Worm (Caenorhabditis elegans) whole organism, L4 larva: ENCODE data around the gene let-4.
A peak's percentile ranks its signal among the peaks of the same experiment; 100 is the strongest.

Experiments used
- D1046.2 ChIP-seq: fragments of 200-800 bp; sonication (Bioruptor generic); IDR thresholded peaks from 2 replicates; pipeline ENCODE4 v1.3.6; 2022; ENCODE audit warnings: missing genetic modification characterization, missing compliant biosample characterization
- F10B5.3 ChIP-seq: sonication (generic microtip); optimal IDR thresholded peaks from 2 replicates; lab custom pipeline; 2016; ENCODE audit warnings: mild to moderate bottlenecking, missing genetic modification characterization, missing compliant biosample characterization
- F37D6.2 ChIP-seq: sonication (generic microtip); optimal IDR thresholded peaks from 2 replicates; lab custom pipeline; 2016; ENCODE audit warnings: mild to moderate bottlenecking, missing genetic modification characterization, missing compliant biosample characterization
- F44E2.7 ChIP-seq: fragments of 200-800 bp; sonication (Bioruptor generic); IDR thresholded peaks from 2 replicates; pipeline ENCODE4 v2.1.2; 2022; ENCODE audit warnings: missing genetic modification characterization, missing compliant biosample characterization
- F49E8.2 ChIP-seq: sonication (generic microtip); optimal IDR thresholded peaks from 2 replicates; lab custom pipeline; 2016; ENCODE audit warnings: missing compliant biosample characterization, mild to moderate bottlenecking, missing genetic modification characterization, borderline replicate concordance
- R02D3.7 ChIP-seq: fragments of 150-350 bp; sonication (generic microtip); optimal IDR thresholded peaks from 3 replicates; lab custom pipeline; 2014; ENCODE audit warnings: missing biosample characterization, missing genetic modification characterization
- T20F7.1 ChIP-seq: fragments of 200-800 bp; sonication (Bioruptor generic); optimal IDR thresholded peaks from 2 replicates; lab custom pipeline; 2018; ENCODE audit warnings: mild to moderate bottlenecking, missing genetic modification characterization, missing compliant biosample characterization
- Y105C5A.15 ChIP-seq: fragments of 200-800 bp; sonication (Bioruptor generic); IDR thresholded peaks from 2 replicates; pipeline ENCODE4 v1.3.6; 2022; ENCODE audit warnings: missing genetic modification characterization, missing compliant biosample characterization
- Y48G9A.11 ChIP-seq: fragments of 200-800 bp; sonication (Bioruptor generic); IDR thresholded peaks from 2 replicates; pipeline ENCODE4 v1.3.6; 2022; ENCODE audit warnings: missing genetic modification reagents, missing genetic modification characterization, missing compliant biosample characterization
- ZK337.2 ChIP-seq: fragments of 200-800 bp; sonication (Bioruptor generic); IDR thresholded peaks from 2 replicates; pipeline ENCODE4 v1.3.6; 2022; ENCODE audit warnings: missing genetic modification reagents, missing genetic modification characterization, missing compliant biosample characterization
- aha-1 ChIP-seq: fragments of 150-350 bp; peaks from one replicate; lab custom pipeline; 2014; ENCODE audit warnings: missing biosample characterization, missing genetic modification characterization
- aly-2 ChIP-seq: sonication (generic microtip); optimal IDR thresholded peaks from 2 replicates; lab custom pipeline; 2018; ENCODE audit warnings: missing biosample characterization, missing genetic modification characterization
- ama-1 ChIP-seq: fragments of 150-350 bp; optimal IDR thresholded peaks from 2 replicates; lab custom pipeline; 2014; ENCODE audit warnings: inconsistent platforms, mixed read lengths
- ceh-20 ChIP-seq: fragments of 200-800 bp; sonication (Bioruptor generic); IDR thresholded peaks from 2 replicates; pipeline ENCODE4 v1.3.6; 2022; ENCODE audit warnings: missing genetic modification reagents, missing genetic modification characterization, missing compliant biosample characterization
- ceh-28 ChIP-seq: fragments of 150-350 bp; optimal IDR thresholded peaks from 2 replicates; lab custom pipeline; 2014; ENCODE audit warnings: missing biosample characterization, missing genetic modification reagents, missing genetic modification characterization
- ceh-82 ChIP-seq: sonication (generic microtip); optimal IDR thresholded peaks from 2 replicates; lab custom pipeline; 2017; ENCODE audit warnings: missing biosample characterization, missing genetic modification characterization
- daf-16 ChIP-seq, 3 experiments: sonication (generic microtip); optimal IDR thresholded peaks; 2 replicates each; lab custom pipeline; 2016 to 2017; ENCODE audit warnings: missing genetic modification characterization in 3 of 3, missing genetic modification reagents in 3 of 3, mild to moderate bottlenecking in 2 of 3, missing compliant biosample characterization in 2 of 3, missing biosample characterization in 1 of 3, moderate library complexity in 1 of 3
- dmd-6 ChIP-seq: fragments of 200-800 bp; sonication (Bioruptor generic); IDR thresholded peaks from 2 replicates; pipeline ENCODE4 v1.3.6; 2022; ENCODE audit warnings: missing genetic modification reagents, missing genetic modification characterization, missing compliant biosample characterization
- dve-1 ChIP-seq: sonication (generic microtip); optimal IDR thresholded peaks from 2 replicates; lab custom pipeline; 2017; ENCODE audit warnings: antibody characterized with exemption, mild to moderate bottlenecking, missing genetic modification characterization, missing compliant biosample characterization; ENCODE audit not compliant: insufficient read depth
- gei-8 ChIP-seq: fragments of 200-800 bp; sonication (Bioruptor generic); optimal IDR thresholded peaks from 2 replicates; lab custom pipeline; 2018; ENCODE audit warnings: mild to moderate bottlenecking, missing genetic modification characterization, missing compliant biosample characterization
- hif-1 ChIP-seq, 2 experiments: sonication (generic microtip); optimal IDR thresholded peaks; 2 replicates each; lab custom pipeline; 2016 to 2017; ENCODE audit warnings: missing compliant biosample characterization in 2 of 2, missing genetic modification characterization in 2 of 2, missing genetic modification reagents in 2 of 2, missing genotype in 2 of 2, mild to moderate bottlenecking in 1 of 2
- hmg-1.1 ChIP-seq: fragments of 200-800 bp; sonication (Bioruptor generic); IDR thresholded peaks from 2 replicates; pipeline ENCODE4 v1.3.6; 2022; ENCODE audit warnings: missing genetic modification reagents, missing genetic modification characterization, missing compliant biosample characterization
- lin-1 ChIP-seq: fragments of 200-800 bp; sonication (Bioruptor generic); IDR thresholded peaks from 2 replicates; pipeline ENCODE4 v1.3.6; 2022; ENCODE audit warnings: missing genetic modification reagents, missing genetic modification characterization, missing compliant biosample characterization
- lir-3 ChIP-seq: sonication (generic microtip); optimal IDR thresholded peaks from 2 replicates; lab custom pipeline; 2016; ENCODE audit warnings: mild to moderate bottlenecking, missing genetic modification characterization, missing compliant biosample characterization
- lsy-2 ChIP-seq, 2 experiments: fragments of 150-350 bp in 1 of 2; sonication (generic microtip) in 1 of 2; optimal IDR thresholded peaks; 2 replicates each; lab custom pipeline; 2014 to 2017; ENCODE audit warnings: missing biosample characterization in 2 of 2, missing genetic modification characterization in 2 of 2
- madf-9 ChIP-seq: fragments of 200-800 bp; sonication (Bioruptor generic); conservative IDR thresholded peaks from 2 replicates; pipeline ENCODE4 v1.3.6; 2022; ENCODE audit warnings: missing genetic modification reagents, missing genetic modification characterization, missing compliant biosample characterization
- mep-1 ChIP-seq: fragments of 150-350 bp; sonication (generic microtip); optimal IDR thresholded peaks from 3 replicates; lab custom pipeline; 2014; ENCODE audit warnings: missing biosample characterization, missing genetic modification characterization
- mxl-2 ChIP-seq: fragments of 200-800 bp; sonication (Bioruptor generic); conservative IDR thresholded peaks from 2 replicates; pipeline ENCODE4 v1.3.6; 2022; ENCODE audit warnings: missing genetic modification reagents, missing genetic modification characterization, missing compliant biosample characterization
- nhr-11 ChIP-seq: fragments of 150-350 bp; optimal IDR thresholded peaks from 2 replicates; lab custom pipeline; 2014; ENCODE audit warnings: missing biosample characterization, missing genetic modification characterization
- nhr-237 ChIP-seq: sonication (generic microtip); optimal IDR thresholded peaks from 2 replicates; lab custom pipeline; 2017; ENCODE audit warnings: missing biosample characterization, missing genetic modification characterization
- nhr-25 ChIP-seq: sonication (generic microtip); optimal IDR thresholded peaks from 2 replicates; lab custom pipeline; 2017; ENCODE audit warnings: missing genetic modification characterization, mild to moderate bottlenecking, missing compliant biosample characterization, antibody characterized with exemption, moderate library complexity, borderline replicate concordance; ENCODE audit not compliant: insufficient read depth
- nhr-28 ChIP-seq: fragments of 150-350 bp; optimal IDR thresholded peaks from 2 replicates; lab custom pipeline; 2014; ENCODE audit warnings: missing biosample characterization, missing genetic modification characterization
- pha-4 ChIP-seq, 2 experiments: fragments of 150-350 bp in 1 of 2; fragments of 200-800 bp in 1 of 2; sonication (Bioruptor generic) in 1 of 2; IDR thresholded peaks in 1 of 2; optimal IDR thresholded peaks in 1 of 2; 2 replicates each; pipeline versions ENCODE4 v1.3.6 to Lab custom; 2014 to 2022; ENCODE audit warnings: missing genetic modification characterization in 2 of 2, missing genetic modification reagents in 2 of 2, missing biosample characterization in 1 of 2, missing compliant biosample characterization in 1 of 2
- rbr-2 ChIP-seq: sonication (generic microtip); optimal IDR thresholded peaks from 2 replicates; lab custom pipeline; 2016; ENCODE audit warnings: missing genotype, missing genetic modification characterization, missing compliant biosample characterization
- set-16 ChIP-seq: fragments of 200-800 bp; sonication (Bioruptor generic); IDR thresholded peaks from 2 replicates; pipeline ENCODE4 v1.3.6; 2022; ENCODE audit warnings: missing genetic modification reagents, missing genetic modification characterization, missing compliant biosample characterization
- snpc-1.2 ChIP-seq: fragments of 200-800 bp; sonication (Bioruptor generic); IDR thresholded peaks from 2 replicates; pipeline ENCODE4 v1.3.6; 2022; ENCODE audit warnings: missing genetic modification reagents, missing genetic modification characterization, missing compliant biosample characterization
- snpc-4 ChIP-seq: fragments of 150-350 bp; optimal IDR thresholded peaks from 2 replicates; lab custom pipeline; 2014; ENCODE audit warnings: missing biosample characterization, missing genetic modification characterization
- spr-1 ChIP-seq: sonication (generic microtip); optimal IDR thresholded peaks from 2 replicates; lab custom pipeline; 2016; ENCODE audit warnings: mild to moderate bottlenecking, missing genetic modification characterization, missing compliant biosample characterization
- tra-1 ChIP-seq: fragments of 200-800 bp; sonication (Bioruptor generic); IDR thresholded peaks from 2 replicates; pipeline ENCODE4 v1.3.6; 2022; ENCODE audit warnings: missing genetic modification reagents, missing genetic modification characterization, missing compliant biosample characterization
- zip-2 ChIP-seq: fragments of 150-350 bp; optimal IDR thresholded peaks from 2 replicates; lab custom pipeline; 2014; ENCODE audit warnings: missing biosample characterization, missing genetic modification characterization
- ztf-7 ChIP-seq: fragments of 150-350 bp; optimal IDR thresholded peaks from 2 replicates; lab custom pipeline; 2014; ENCODE audit warnings: missing biosample characterization, missing genetic modification characterization

Gene let-4

DNA sequence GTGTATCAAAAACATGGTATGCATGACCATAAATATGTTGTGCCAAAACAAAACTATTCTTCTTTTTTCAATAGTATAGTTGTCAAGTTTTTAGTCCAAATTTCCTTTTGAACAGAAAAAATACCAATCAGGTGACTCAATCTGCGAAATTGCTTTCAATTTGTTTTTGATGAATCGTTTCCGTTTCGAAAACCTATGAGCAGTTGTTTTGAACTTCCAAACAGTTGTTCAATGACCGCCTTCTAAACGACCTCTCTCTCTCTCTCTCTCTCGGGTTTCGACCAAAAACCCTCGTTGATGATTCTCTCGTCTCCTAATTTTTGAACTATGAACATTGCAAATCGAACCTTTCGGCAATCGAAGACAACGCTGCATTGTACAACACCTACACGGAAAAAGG, 11.7 kb upstream of the let-4 start (continued):
- TF ChIP-seq nhr-11 (tag; lab: Kevin White, UChicago) (peak; percentile 17), nhr-28 (tag; lab: Kevin White, UChicago) (peak; percentile 14), zip-2 (tag; lab: Kevin White, UChicago) (no peak), lir-3 (tag; lab: Kevin White, UChicago) (no peak)

DNA sequence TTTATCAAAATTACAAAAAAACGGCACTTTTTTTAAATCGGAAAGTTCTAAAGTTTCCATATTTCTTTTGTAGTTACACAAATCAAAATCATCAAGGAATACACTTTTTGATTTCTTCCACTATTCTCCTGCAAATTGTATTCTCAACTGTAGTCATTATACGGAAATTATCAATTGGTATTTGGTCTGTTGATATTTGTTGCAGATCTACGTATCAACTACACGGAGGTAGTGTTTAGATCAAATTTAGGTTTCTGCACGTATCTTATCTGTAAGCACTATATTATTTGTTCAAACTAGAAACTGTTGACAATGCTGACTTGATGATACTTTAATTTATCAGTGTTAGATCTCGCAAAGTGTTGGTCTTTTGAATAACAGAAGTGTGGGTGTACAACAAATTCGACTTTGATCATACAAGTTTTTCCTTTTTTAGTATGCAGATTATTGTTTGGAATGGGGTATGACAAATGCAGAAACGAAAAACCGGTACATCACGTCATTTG, 9.4 kb upstream of the let-4 start:
- no peak for TF ChIP-seq ceh-28
- TF ChIP-seq D1046.2 (GFP tag; lab: Robert Waterston, UW), result no peak
- no peak for TF ChIP-seq F37D6.2
- TF ChIP-seq ama-1 (lab: Kevin White, UChicago), result no peak
- TF ChIP-seq rbr-2 (tag; lab: Kevin White, UChicago), result no peak
- no peak for TF ChIP-seq ztf-7 (tag; lab: Kevin White, UChicago)
- TF ChIP-seq madf-9 (GFP tag; lab: Robert Waterston, UW), result no peak
- TF ChIP-seq lsy-2 (tag; optimal IDR thresholded peaks at IDR 0.05; lab: Kevin White, UChicago), result no peak
- TF ChIP-seq mep-1 (tag; lab: Kevin White, UChicago), result no peak
- no peak for TF ChIP-seq T20F7.1 (GFP tag; lab: Kevin White, UChicago)
- no peak for TF ChIP-seq spr-1 (tag; lab: Kevin White, UChicago)
- no peak for TF ChIP-seq snpc-1.2 (GFP tag; lab: Robert Waterston, UW)
- TF ChIP-seq daf-16 (GFP tag; optimal IDR thresholded peaks at IDR 0.05; lab: Kevin White, UChicago), result no peak
- peak; percentile 75 for TF ChIP-seq daf-16 (tag; optimal IDR thresholded peaks at IDR 0.05; lab: Kevin White, UChicago)
- TF ChIP-seq dmd-6 (GFP tag; lab: Robert Waterston, UW), result 0 out of 2 replicates have a peak, but pooled peaks have one; percentile 13
- TF ChIP-seq R02D3.7 (tag; lab: Kevin White, UChicago), result no peak
- peak; percentile 96 for TF ChIP-seq nhr-28 (tag; lab: Kevin White, UChicago)
- peak in 1 of 2 experiments; percentile 76 for TF ChIP-seq hif-1 (tag; optimal IDR thresholded peaks at IDR 0.05; lab: Kevin White, UChicago)
- no peak for TF ChIP-seq hmg-1.1
- no peak for TF ChIP-seq Y48G9A.11 (GFP tag; lab: Robert Waterston, UW)
- no peak for TF ChIP-seq lir-3 (tag; lab: Kevin White, UChicago)
- no peak for TF ChIP-seq ZK337.2 (GFP tag; lab: Robert Waterston, UW)
- peak; percentile 16 for TF ChIP-seq dve-1 (tag; lab: Kevin White, UChicago)
- TF ChIP-seq gei-8 (GFP tag; lab: Kevin White, UChicago), result no peak

DNA sequence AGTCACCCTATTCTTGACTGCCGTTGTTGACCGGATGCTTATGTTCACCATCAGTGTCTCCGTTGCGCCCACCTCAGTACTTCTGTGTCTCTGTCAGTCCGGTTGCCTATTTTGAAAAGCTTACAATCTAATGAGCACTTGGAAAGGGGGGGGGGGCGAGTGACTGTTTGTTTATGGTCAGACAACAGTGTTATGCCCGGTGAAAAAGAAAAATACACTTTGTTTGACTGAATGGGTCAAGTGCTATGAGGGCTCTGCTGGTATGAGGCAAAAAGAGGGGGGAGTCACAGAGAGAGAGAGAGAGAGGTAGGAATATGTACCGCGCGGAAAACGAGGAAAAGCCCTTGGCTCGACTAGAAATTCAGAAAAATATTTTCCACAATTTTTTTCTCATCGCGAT, 6.5 kb upstream of the let-4 start:
- TF ChIP-seq nhr-28 (tag; lab: Kevin White, UChicago), result no peak
- TF ChIP-seq rbr-2 (tag; lab: Kevin White, UChicago), result no peak
- TF ChIP-seq snpc-4 (tag; lab: Kevin White, UChicago), result no peak
- peak; percentile 70 for TF ChIP-seq aha-1

DNA sequence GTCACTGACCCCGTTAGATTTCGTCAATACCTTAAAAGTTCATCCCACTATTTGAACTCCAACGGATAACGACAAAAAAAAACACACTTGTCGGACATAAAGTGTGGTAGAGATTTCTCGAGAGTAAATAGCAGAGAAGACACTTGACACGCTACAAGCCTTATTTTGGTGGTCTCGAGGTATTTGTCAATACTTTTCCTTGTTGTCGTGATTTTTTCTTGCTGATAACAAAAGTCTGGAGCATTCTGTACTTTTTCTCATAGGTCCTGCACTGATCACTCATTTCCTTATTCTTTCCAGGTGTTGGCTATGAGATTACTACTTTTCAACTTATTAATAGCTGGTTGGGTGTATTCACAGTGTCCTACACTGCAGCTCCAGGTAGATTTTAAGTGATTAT, 5.3 kb upstream of the let-4 start, which contains the start of gene lron-1:
Gene lron-1, plus strand, starts transcription at position 301 of the 400 bp plus-strand sequence.
- TF ChIP-seq ceh-82 (tag; lab: Kevin White, UChicago) (no peak), pha-4 (GFP tag; IDR thresholded peaks at IDR 0.05; lab: Robert Waterston, UW) (no peak), pha-4 (tag; optimal IDR thresholded peaks at IDR 0.05; lab: Kevin White, UChicago) (peak; percentile 5)
- TF ChIP-seq, all 104 proteins: peak for 1

DNA sequence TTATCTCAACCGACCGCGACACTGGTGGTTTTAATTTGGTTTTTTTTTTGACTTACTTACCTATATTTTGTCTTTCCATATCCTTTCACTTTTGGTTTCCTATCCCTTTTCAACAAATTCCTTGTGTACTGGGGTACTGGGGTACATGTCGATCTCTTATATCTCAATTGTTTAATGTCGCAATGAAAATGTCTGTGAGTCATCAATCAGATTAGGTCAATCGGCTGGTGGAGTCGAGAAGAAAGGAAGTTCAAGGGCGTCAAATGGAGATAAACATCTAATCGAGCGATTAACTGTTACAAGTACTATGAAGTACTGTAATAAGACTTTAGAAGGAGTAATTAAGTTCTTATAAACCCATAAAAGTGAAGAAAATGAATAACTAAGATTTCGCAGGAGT, 1.8 kb upstream of the let-4 start:
- TF ChIP-seq T20F7.1 (GFP tag; lab: Kevin White, UChicago) (no peak), set-16 (no peak), ceh-20 (GFP tag; lab: Robert Waterston, UW) (no peak), aly-2 (tag; lab: Kevin White, UChicago) (no peak), lin-1 (GFP tag; lab: Robert Waterston, UW) (no peak), aha-1 (peak; percentile 18), F37D6.2 (no peak), Y105C5A.15 (GFP tag; lab: Robert Waterston, UW) (no peak), F49E8.2 (tag; lab: Kevin White, UChicago) (no peak), pha-4 (GFP tag; IDR thresholded peaks at IDR 0.05; lab: Robert Waterston, UW) (no peak), pha-4 (tag; optimal IDR thresholded peaks at IDR 0.05; lab: Kevin White, UChicago) (no peak), tra-1 (GFP tag; lab: Robert Waterston, UW) (no peak), zip-2 (tag; lab: Kevin White, UChicago) (no peak), nhr-237 (tag; lab: Kevin White, UChicago) (no peak), mxl-2 (GFP tag; lab: Robert Waterston, UW) (no peak), F44E2.7 (no peak), nhr-25 (tag; lab: Kevin White, UChicago) (peak; percentile 55), F10B5.3 (tag; lab: Kevin White, UChicago) (no peak)
